Worm (Caenorhabditis elegans) whole organism, L4 larva: ENCODE data around the gene dex-1.

ENCODE experiments used
- F10B5.3 ChIP-seq: sonication (generic microtip); optimal IDR thresholded peaks from 2 replicates; lab custom pipeline; 2016; ENCODE audit warnings: mild to moderate bottlenecking, missing genetic modification characterization, missing compliant biosample characterization
- F26F4.8 ChIP-seq: fragments of 200-800 bp; sonication (Bioruptor generic); conservative IDR thresholded peaks from 2 replicates; pipeline ENCODE4 v1.3.6; 2022; ENCODE audit warnings: missing genetic modification characterization, missing compliant biosample characterization
- F37D6.2 ChIP-seq: sonication (generic microtip); optimal IDR thresholded peaks from 2 replicates; lab custom pipeline; 2016; ENCODE audit warnings: mild to moderate bottlenecking, missing genetic modification characterization, missing compliant biosample characterization
- F49E8.2 ChIP-seq: sonication (generic microtip); optimal IDR thresholded peaks from 2 replicates; lab custom pipeline; 2016; ENCODE audit warnings: missing compliant biosample characterization, mild to moderate bottlenecking, missing genetic modification characterization, borderline replicate concordance
- T26A8.4 ChIP-seq: fragments of 200-800 bp; sonication (Bioruptor generic); IDR thresholded peaks from 2 replicates; pipeline ENCODE4 v1.3.6; 2022; ENCODE audit warnings: missing genetic modification characterization, missing compliant biosample characterization
- Y48G9A.11 ChIP-seq: fragments of 200-800 bp; sonication (Bioruptor generic); IDR thresholded peaks from 2 replicates; pipeline ENCODE4 v1.3.6; 2022; ENCODE audit warnings: missing genetic modification reagents, missing genetic modification characterization, missing compliant biosample characterization
- Y75B8A.6 ChIP-seq: fragments of 200-800 bp; sonication (Bioruptor generic); IDR thresholded peaks from 2 replicates; pipeline ENCODE4 v1.3.6; 2022; ENCODE audit warnings: missing genetic modification reagents, missing genetic modification characterization, missing compliant biosample characterization
- aly-2 ChIP-seq: sonication (generic microtip); optimal IDR thresholded peaks from 2 replicates; lab custom pipeline; 2018; ENCODE audit warnings: missing biosample characterization, missing genetic modification characterization
- attf-4 ChIP-seq: sonication (generic microtip); optimal IDR thresholded peaks from 3 replicates; lab custom pipeline; 2017; ENCODE audit warnings: missing biosample characterization, missing genetic modification characterization
- ceh-20 ChIP-seq: fragments of 200-800 bp; sonication (Bioruptor generic); IDR thresholded peaks from 2 replicates; pipeline ENCODE4 v1.3.6; 2022; ENCODE audit warnings: missing genetic modification reagents, missing genetic modification characterization, missing compliant biosample characterization
- ceh-28 ChIP-seq: fragments of 150-350 bp; optimal IDR thresholded peaks from 2 replicates; lab custom pipeline; 2014; ENCODE audit warnings: missing biosample characterization, missing genetic modification reagents, missing genetic modification characterization
- ceh-32 ChIP-seq: sonication (generic microtip); optimal IDR thresholded peaks from 2 replicates; lab custom pipeline; 2016; ENCODE audit warnings: mild to moderate bottlenecking, missing genetic modification characterization, missing compliant biosample characterization; ENCODE audit not compliant: poor library complexity
- ceh-44 ChIP-seq: fragments of 200-800 bp; sonication (Bioruptor generic); IDR thresholded peaks from 2 replicates; pipeline ENCODE4 v1.3.6; 2022; ENCODE audit warnings: missing genetic modification reagents, missing genetic modification characterization, missing compliant biosample characterization
- ctbp-1 ChIP-seq: fragments of 200-800 bp; sonication (Bioruptor generic); IDR thresholded peaks from 2 replicates; pipeline ENCODE4 v1.3.6; 2022; ENCODE audit warnings: missing genetic modification reagents, missing genetic modification characterization, missing compliant biosample characterization
- daf-12 ChIP-seq: fragments of 150-350 bp; optimal IDR thresholded peaks from 2 replicates; lab custom pipeline; 2014; ENCODE audit warnings: missing biosample characterization, missing genetic modification reagents, missing genetic modification characterization
- daf-8 ChIP-seq: fragments of 200-800 bp; sonication (Bioruptor generic); IDR thresholded peaks from 2 replicates; pipeline ENCODE4 v1.3.6; 2022; ENCODE audit warnings: missing genetic modification characterization, missing compliant biosample characterization
- dmd-9 ChIP-seq: fragments of 200-800 bp; sonication (Bioruptor generic); IDR thresholded peaks from 2 replicates; pipeline ENCODE4 v1.3.6; 2022; ENCODE audit warnings: missing genetic modification reagents, missing genetic modification characterization, missing compliant biosample characterization
- egl-43 ChIP-seq: fragments of 200-800 bp; sonication (Bioruptor generic); IDR thresholded peaks from 2 replicates; pipeline ENCODE4 v1.3.6; 2022; ENCODE audit warnings: missing genetic modification reagents, missing genetic modification characterization, missing compliant biosample characterization
- hlh-11 ChIP-seq: fragments of 200-800 bp; sonication (Bioruptor generic); optimal IDR thresholded peaks from 2 replicates; lab custom pipeline; 2018; ENCODE audit warnings: mild to moderate bottlenecking, missing genetic modification characterization, missing compliant biosample characterization
- lim-7 ChIP-seq: fragments of 200-800 bp; sonication (Bioruptor generic); IDR thresholded peaks from 2 replicates; pipeline ENCODE4 v1.3.6; 2022; ENCODE audit warnings: missing genetic modification characterization, missing compliant biosample characterization
- lin-38 ChIP-seq: fragments of 200-800 bp; sonication (Bioruptor generic); IDR thresholded peaks from 2 replicates; pipeline ENCODE4 v1.3.6; 2022; ENCODE audit warnings: missing genetic modification reagents, missing genetic modification characterization, missing compliant biosample characterization
- lin-39 ChIP-seq: fragments of 150-350 bp; optimal IDR thresholded peaks from 2 replicates; lab custom pipeline; 2014; ENCODE audit warnings: missing biosample characterization, missing genetic modification reagents, missing genetic modification characterization
- lsy-2 ChIP-seq, 2 experiments: fragments of 150-350 bp in 1 of 2; sonication (generic microtip) in 1 of 2; optimal IDR thresholded peaks; 2 replicates each; lab custom pipeline; 2014 to 2017; ENCODE audit warnings: missing biosample characterization in 2 of 2, missing genetic modification characterization in 2 of 2
- mdl-1 ChIP-seq, 2 experiments: fragments of 150-350 bp in 1 of 2; sonication (generic microtip) in 1 of 2; optimal IDR thresholded peaks; 2 replicates each; lab custom pipeline; 2014 to 2017; ENCODE audit warnings: missing biosample characterization in 2 of 2, missing genetic modification characterization in 2 of 2
- mdt-29 ChIP-seq: fragments of 200-800 bp; sonication (Bioruptor generic); IDR thresholded peaks from 2 replicates; pipeline ENCODE4 v1.3.6; 2022; ENCODE audit warnings: missing genetic modification reagents, missing genetic modification characterization, missing compliant biosample characterization
- mes-2 ChIP-seq: sonication (generic microtip); optimal IDR thresholded peaks from 2 replicates; lab custom pipeline; 2016; ENCODE audit warnings: missing genotype, mild to moderate bottlenecking, missing genetic modification characterization, missing compliant biosample characterization; ENCODE audit not compliant: poor library complexity, severe bottlenecking
- nhr-10 ChIP-seq: fragments of 150-350 bp; optimal IDR thresholded peaks from 2 replicates; lab custom pipeline; 2014; ENCODE audit warnings: missing biosample characterization, missing genetic modification characterization
- nhr-102 ChIP-seq: sonication (generic microtip); optimal IDR thresholded peaks from 2 replicates; lab custom pipeline; 2016; ENCODE audit warnings: mild to moderate bottlenecking, missing genetic modification characterization, moderate library complexity, missing compliant biosample characterization
- nhr-111 ChIP-seq: fragments of 200-800 bp; sonication (Bioruptor generic); optimal IDR thresholded peaks from 2 replicates; lab custom pipeline; 2018; ENCODE audit warnings: mild to moderate bottlenecking, missing genetic modification characterization, missing compliant biosample characterization
- nhr-237 ChIP-seq: sonication (generic microtip); optimal IDR thresholded peaks from 2 replicates; lab custom pipeline; 2017; ENCODE audit warnings: missing biosample characterization, missing genetic modification characterization
- nhr-28 ChIP-seq: fragments of 150-350 bp; optimal IDR thresholded peaks from 2 replicates; lab custom pipeline; 2014; ENCODE audit warnings: missing biosample characterization, missing genetic modification characterization
- nhr-6 ChIP-seq: fragments of 150-350 bp; optimal IDR thresholded peaks from 2 replicates; lab custom pipeline; 2014; ENCODE audit warnings: missing biosample characterization, missing genetic modification characterization
- nhr-77 ChIP-seq: fragments of 150-350 bp; optimal IDR thresholded peaks from 2 replicates; lab custom pipeline; 2014; ENCODE audit warnings: missing biosample characterization, missing genetic modification characterization
- pha-4 ChIP-seq, 2 experiments: fragments of 150-350 bp in 1 of 2; fragments of 200-800 bp in 1 of 2; sonication (Bioruptor generic) in 1 of 2; IDR thresholded peaks in 1 of 2; optimal IDR thresholded peaks in 1 of 2; 2 replicates each; pipeline versions ENCODE4 v1.3.6 to Lab custom; 2014 to 2022; ENCODE audit warnings: missing genetic modification characterization in 2 of 2, missing genetic modification reagents in 2 of 2, missing biosample characterization in 1 of 2, missing compliant biosample characterization in 1 of 2
- php-3 ChIP-seq: fragments of 200-800 bp; sonication (Bioruptor generic); IDR thresholded peaks from 2 replicates; pipeline ENCODE4 v1.3.6; 2022; ENCODE audit warnings: missing genetic modification reagents, missing genetic modification characterization, missing compliant biosample characterization
- pqm-1 ChIP-seq: sonication (generic microtip); optimal IDR thresholded peaks from 2 replicates; lab custom pipeline; 2017; ENCODE audit warnings: missing biosample characterization, missing genetic modification characterization
- rbr-2 ChIP-seq: sonication (generic microtip); optimal IDR thresholded peaks from 2 replicates; lab custom pipeline; 2016; ENCODE audit warnings: missing genotype, missing genetic modification characterization, missing compliant biosample characterization
- saeg-2 ChIP-seq: fragments of 200-800 bp; sonication (Bioruptor generic); IDR thresholded peaks from 2 replicates; pipeline ENCODE4 v1.3.6; 2022; ENCODE audit warnings: missing genetic modification reagents, missing genetic modification characterization, missing compliant biosample characterization
- sdz-12 ChIP-seq: fragments of 200-800 bp; sonication (Bioruptor generic); optimal IDR thresholded peaks from 2 replicates; lab custom pipeline; 2018; ENCODE audit warnings: mild to moderate bottlenecking, missing genetic modification characterization, missing compliant biosample characterization
- set-16 ChIP-seq: fragments of 200-800 bp; sonication (Bioruptor generic); IDR thresholded peaks from 2 replicates; pipeline ENCODE4 v1.3.6; 2022; ENCODE audit warnings: missing genetic modification reagents, missing genetic modification characterization, missing compliant biosample characterization
- snpc-1.2 ChIP-seq: fragments of 200-800 bp; sonication (Bioruptor generic); IDR thresholded peaks from 2 replicates; pipeline ENCODE4 v1.3.6; 2022; ENCODE audit warnings: missing genetic modification reagents, missing genetic modification characterization, missing compliant biosample characterization
- spr-1 ChIP-seq: sonication (generic microtip); optimal IDR thresholded peaks from 2 replicates; lab custom pipeline; 2016; ENCODE audit warnings: mild to moderate bottlenecking, missing genetic modification characterization, missing compliant biosample characterization
- tag-97 ChIP-seq: fragments of 200-800 bp; sonication (Bioruptor generic); IDR thresholded peaks from 2 replicates; pipeline ENCODE4 v1.3.6; 2022; ENCODE audit warnings: missing genetic modification characterization, missing compliant biosample characterization
- tra-1 ChIP-seq: fragments of 200-800 bp; sonication (Bioruptor generic); IDR thresholded peaks from 2 replicates; pipeline ENCODE4 v1.3.6; 2022; ENCODE audit warnings: missing genetic modification reagents, missing genetic modification characterization, missing compliant biosample characterization
- unc-130 ChIP-seq: sonication (generic microtip); optimal IDR thresholded peaks from 2 replicates; lab custom pipeline; 2016; ENCODE audit warnings: missing genetic modification reagents, missing genetic modification characterization, missing compliant biosample characterization
- unc-39 ChIP-seq: sonication (generic microtip); optimal IDR thresholded peaks from 2 replicates; lab custom pipeline; 2017; ENCODE audit warnings: missing biosample characterization, missing genetic modification characterization
- vab-7 ChIP-seq: fragments of 200-800 bp; sonication (Bioruptor generic); IDR thresholded peaks from 2 replicates; pipeline ENCODE4 v1.3.6; 2022; ENCODE audit warnings: missing genetic modification reagents, missing genetic modification characterization, missing compliant biosample characterization
- zip-11 ChIP-seq: fragments of 200-800 bp; sonication (Bioruptor generic); IDR thresholded peaks from 2 replicates; pipeline ENCODE4 v1.3.6; 2022; ENCODE audit warnings: missing genetic modification characterization, missing compliant biosample characterization
- zip-2 ChIP-seq: fragments of 150-350 bp; optimal IDR thresholded peaks from 2 replicates; lab custom pipeline; 2014; ENCODE audit warnings: missing biosample characterization, missing genetic modification characterization
- ztf-11 ChIP-seq: fragments of 150-350 bp; optimal IDR thresholded peaks from 2 replicates; lab custom pipeline; 2014; ENCODE audit warnings: missing biosample characterization, missing genetic modification characterization
- ztf-7 ChIP-seq: fragments of 150-350 bp; optimal IDR thresholded peaks from 2 replicates; lab custom pipeline; 2014; ENCODE audit warnings: missing biosample characterization, missing genetic modification characterization

Gene dex-1

ce11 chrIII:5502915-5503575 is 22.9 kb upstream of the dex-1 start (continued):
- TF ChIP-seq dmd-9 (GFP tag; lab: Robert Waterston, UW) (no peak), spr-1 (tag; lab: Kevin White, UChicago) (no peak), hlh-11 (peak; percentile 94), aly-2 (tag; lab: Kevin White, UChicago) (no peak), nhr-77 (tag; lab: Kevin White, UChicago) (peak; percentile 45), rbr-2 (tag; lab: Kevin White, UChicago) (peak; percentile 4), ceh-20 (GFP tag; lab: Robert Waterston, UW) (no peak), sdz-12 (GFP tag; lab: Kevin White, UChicago) (no peak), tra-1 (peak; percentile 33; the same call in 1 of the 2 replicates), nhr-111 (GFP tag; lab: Kevin White, UChicago) (no peak), saeg-2 (GFP tag; lab: Robert Waterston, UW) (no peak), daf-12 (tag; lab: Kevin White, UChicago) (no peak), snpc-1.2 (no peak), attf-4 (no peak), unc-130 (GFP tag; lab: Kevin White, UChicago) (no peak), pqm-1 (tag; lab: Kevin White, UChicago) (peak; percentile 74), mdt-29 (GFP tag; lab: Robert Waterston, UW) (peak; percentile 57; the same call in 1 of the 2 replicates), nhr-10 (tag; lab: Kevin White, UChicago) (peak; percentile 65), zip-2 (no peak), F10B5.3 (tag; lab: Kevin White, UChicago) (no peak), ctbp-1 (GFP tag; lab: Robert Waterston, UW) (no peak), ceh-28 (tag; lab: Kevin White, UChicago) (no peak), ceh-44 (GFP tag; lab: Robert Waterston, UW) (no peak), ztf-11 (no peak), unc-39 (tag; lab: Kevin White, UChicago) (no peak), Y75B8A.6 (no peak), nhr-237 (tag; lab: Kevin White, UChicago) (no peak), nhr-6 (tag; lab: Kevin White, UChicago) (peak; percentile 32), T26A8.4 (no peak; the same call in 1 of the 2 replicates), ztf-7 (tag; lab: Kevin White, UChicago) (peak; percentile 93), set-16 (GFP tag; lab: Robert Waterston, UW) (peak; percentile 43; the same call in 1 of the 2 replicates), lim-7 (GFP tag; lab: Robert Waterston, UW) (no peak), vab-7 (GFP tag; lab: Robert Waterston, UW) (no peak), ceh-32 (no peak), pha-4 (GFP tag; IDR thresholded peaks at IDR 0.05; lab: Robert Waterston, UW) (no peak), pha-4 (tag; optimal IDR thresholded peaks at IDR 0.05; lab: Kevin White, UChicago) (no peak), tag-97 (GFP tag; lab: Robert Waterston, UW) (no peak), F26F4.8 (GFP tag; lab: Robert Waterston, UW) (no peak), nhr-102 (peak; percentile 42), nhr-28 (peak; percentile 67), zip-11 (GFP tag; lab: Robert Waterston, UW) (no peak), mdl-1 (tag; optimal IDR thresholded peaks at IDR 0.05; lab: Kevin White, UChicago) (peak; percentile 7 to 83), daf-8 (GFP tag; lab: Robert Waterston, UW) (no peak), F37D6.2 (tag; lab: Kevin White, UChicago) (no peak), lin-38 (GFP tag; lab: Robert Waterston, UW) (no peak), F49E8.2 (tag; lab: Kevin White, UChicago) (no peak), lsy-2 (tag; optimal IDR thresholded peaks at IDR 0.05; lab: Kevin White, UChicago) (peak; percentile 57 to 63), Y48G9A.11 (no peak), egl-43 (GFP tag; lab: Robert Waterston, UW) (peak; percentile 32; the same call in 1 of the 2 replicates), mes-2 (tag; lab: Kevin White, UChicago) (peak; percentile 66), php-3 (GFP tag; lab: Robert Waterston, UW) (peak; percentile 79), lin-39 (tag; lab: Kevin White, UChicago) (peak; percentile 27)
